Worm (Caenorhabditis elegans) whole organism, young adult: Measurements from ENCODE around the gene D1086.11.
"Not testable (repeated sequence)": the region's sequence is repeated elsewhere in the genome, so short reads cannot be mapped to it uniquely, and the experiment has no call there.

ENCODE experiments used
- F10E7.11 ChIP-seq: sonication (generic microtip); optimal IDR thresholded peaks from 2 replicates; lab custom pipeline; 2017; ENCODE audit warnings: mild to moderate bottlenecking, missing genetic modification characterization, moderate library complexity, missing compliant biosample characterization
- F22D6.2 ChIP-seq: sonication (generic microtip); optimal IDR thresholded peaks from 2 replicates; lab custom pipeline; 2016; ENCODE audit warnings: mild to moderate bottlenecking, missing genetic modification characterization, missing compliant biosample characterization
- F37B4.10 ChIP-seq: fragments of 200-800 bp; sonication (Bioruptor generic); IDR thresholded peaks from 2 replicates; pipeline ENCODE4 v1.3.6; 2022; ENCODE audit warnings: missing genetic modification characterization, missing compliant biosample characterization
- F52B5.7 ChIP-seq: sonication (generic microtip); optimal IDR thresholded peaks from 2 replicates; lab custom pipeline; 2016; ENCODE audit warnings: mild to moderate bottlenecking, missing genetic modification characterization, missing compliant biosample characterization
- F57A8.1 ChIP-seq: fragments of 200-800 bp; sonication (Bioruptor generic); optimal IDR thresholded peaks from 2 replicates; lab custom pipeline; 2018; ENCODE audit warnings: mild to moderate bottlenecking, missing genetic modification characterization, moderate library complexity, missing compliant biosample characterization
- K11D2.4 ChIP-seq: fragments of 200-800 bp; sonication (Bioruptor generic); IDR thresholded peaks from 2 replicates; pipeline ENCODE4 v1.3.6; 2022; ENCODE audit warnings: missing genetic modification reagents, missing genetic modification characterization, missing compliant biosample characterization
- Y53G8AR.9 ChIP-seq: fragments of 200-800 bp; sonication (Bioruptor generic); conservative IDR thresholded peaks from 2 replicates; pipeline ENCODE4 v1.3.6; 2022; ENCODE audit warnings: missing genetic modification reagents, missing genetic modification characterization, missing compliant biosample characterization
- Y67H2A.10 ChIP-seq: fragments of 200-800 bp; sonication (Bioruptor generic); conservative IDR thresholded peaks from 2 replicates; pipeline ENCODE4 v1.3.6; 2022; ENCODE audit warnings: missing genetic modification reagents, missing genetic modification characterization, missing compliant biosample characterization
- ZK185.1 ChIP-seq: sonication (generic microtip); optimal IDR thresholded peaks from 2 replicates; lab custom pipeline; 2016; ENCODE audit warnings: mild to moderate bottlenecking, missing genetic modification characterization, missing compliant biosample characterization; ENCODE audit not compliant: poor library complexity, severe bottlenecking
- aptf-2 ChIP-seq: fragments of 200-800 bp; sonication (Bioruptor generic); conservative IDR thresholded peaks from 2 replicates; pipeline ENCODE4 v1.3.6; 2022; ENCODE audit warnings: missing genetic modification reagents, missing genetic modification characterization, missing compliant biosample characterization
- atf-7 ChIP-seq: sonication (generic microtip); optimal IDR thresholded peaks from 2 replicates; lab custom pipeline; 2017; ENCODE audit warnings: mild to moderate bottlenecking, missing genetic modification characterization, missing compliant biosample characterization
- athp-1 ChIP-seq: sonication (generic microtip); optimal IDR thresholded peaks from 2 replicates; lab custom pipeline; 2017; ENCODE audit warnings: mild to moderate bottlenecking, missing genetic modification characterization, missing compliant biosample characterization
- attf-5 ChIP-seq: fragments of 200-800 bp; sonication (Bioruptor generic); optimal IDR thresholded peaks from 2 replicates; lab custom pipeline; 2018; ENCODE audit warnings: mild to moderate bottlenecking, missing genetic modification characterization, missing compliant biosample characterization
- attf-6 ChIP-seq: fragments of 200-800 bp; sonication (Bioruptor generic); IDR thresholded peaks from 2 replicates; pipeline ENCODE4 v1.3.6; 2022; ENCODE audit warnings: missing genetic modification reagents, missing genetic modification characterization, missing compliant biosample characterization
- bed-2 ChIP-seq: fragments of 200-800 bp; sonication (Bioruptor generic); IDR thresholded peaks from 2 replicates; pipeline ENCODE4 v1.3.6; 2022; ENCODE audit warnings: missing genetic modification reagents, missing genetic modification characterization, missing compliant biosample characterization
- cebp-1 ChIP-seq, 2 experiments: fragments of 200-800 bp in 1 of 2; sonication (Bioruptor generic) in 1 of 2; sonication (generic microtip) in 1 of 2; IDR thresholded peaks in 1 of 2; optimal IDR thresholded peaks in 1 of 2; 2 replicates each; pipeline versions ENCODE4 v1.3.6 to Lab custom; 2017 to 2022; ENCODE audit warnings: missing compliant biosample characterization in 2 of 2, missing genetic modification characterization in 2 of 2, mild to moderate bottlenecking in 1 of 2, missing genetic modification reagents in 1 of 2, moderate library complexity in 1 of 2
- ceh-100 ChIP-seq: fragments of 200-800 bp; sonication (Bioruptor generic); IDR thresholded peaks from 2 replicates; pipeline ENCODE4 v1.3.6; 2022; ENCODE audit warnings: missing genetic modification reagents, missing genetic modification characterization, missing compliant biosample characterization
- chd-7 ChIP-seq: sonication (generic microtip); optimal IDR thresholded peaks from 2 replicates; lab custom pipeline; 2016; ENCODE audit warnings: mild to moderate bottlenecking, missing genetic modification characterization, moderate library complexity, missing compliant biosample characterization
- egl-18 ChIP-seq: fragments of 200-800 bp; sonication (Bioruptor generic); IDR thresholded peaks from 2 replicates; pipeline ENCODE4 v1.3.6; 2022; ENCODE audit warnings: missing genetic modification reagents, missing genetic modification characterization, missing compliant biosample characterization
- egl-44 ChIP-seq: fragments of 200-800 bp; sonication (Bioruptor generic); IDR thresholded peaks from 2 replicates; pipeline ENCODE4 v1.3.6; 2022; ENCODE audit warnings: missing genetic modification reagents, missing genetic modification characterization, missing compliant biosample characterization
- egrh-3 ChIP-seq: fragments of 200-800 bp; sonication (Bioruptor generic); IDR thresholded peaks from 2 replicates; pipeline ENCODE4 v1.3.6; 2022; ENCODE audit warnings: missing genetic modification reagents, missing genetic modification characterization, missing compliant biosample characterization
- ets-4 ChIP-seq: fragments of 200-800 bp; sonication (Bioruptor generic); optimal IDR thresholded peaks from 2 replicates; lab custom pipeline; 2018; ENCODE audit warnings: mild to moderate bottlenecking, missing genetic modification characterization, missing compliant biosample characterization
- hmg-1.2 ChIP-seq: fragments of 200-800 bp; sonication (Bioruptor generic); IDR thresholded peaks from 2 replicates; pipeline ENCODE4 v1.3.6; 2022; ENCODE audit warnings: missing genetic modification reagents, missing genetic modification characterization, missing compliant biosample characterization
- hmg-20 ChIP-seq: fragments of 200-800 bp; sonication (Bioruptor generic); IDR thresholded peaks from 2 replicates; pipeline ENCODE4 v1.3.6; 2022; ENCODE audit warnings: missing genetic modification reagents, missing genetic modification characterization, missing compliant biosample characterization
- hsf-1 ChIP-seq: fragments of 200-800 bp; sonication (Bioruptor generic); IDR thresholded peaks from 2 replicates; pipeline ENCODE4 v1.3.6; 2022; ENCODE audit warnings: missing genetic modification reagents, missing genetic modification characterization, missing compliant biosample characterization
- lag-1 ChIP-seq: fragments of 200-800 bp; sonication (Bioruptor generic); IDR thresholded peaks from 2 replicates; pipeline ENCODE4 v1.3.6; 2022; ENCODE audit warnings: missing genetic modification reagents, missing genetic modification characterization, missing compliant biosample characterization
- lir-1 ChIP-seq: fragments of 200-800 bp; sonication (Bioruptor generic); conservative IDR thresholded peaks from 2 replicates; pipeline ENCODE4 v1.3.6; 2022; ENCODE audit warnings: missing genetic modification reagents, missing genetic modification characterization, missing compliant biosample characterization
- lsl-1 ChIP-seq: fragments of 200-800 bp; sonication (Bioruptor generic); optimal IDR thresholded peaks from 2 replicates; lab custom pipeline; 2018; ENCODE audit warnings: mild to moderate bottlenecking, missing genetic modification characterization, moderate library complexity, missing compliant biosample characterization
- madf-10 ChIP-seq: sonication (generic microtip); optimal IDR thresholded peaks from 2 replicates; lab custom pipeline; 2016; ENCODE audit warnings: mild to moderate bottlenecking, missing genetic modification characterization, missing compliant biosample characterization
- madf-3 ChIP-seq: fragments of 200-800 bp; sonication (Bioruptor generic); IDR thresholded peaks from 2 replicates; pipeline ENCODE4 v1.3.6; 2022; ENCODE audit warnings: missing genetic modification reagents, missing genetic modification characterization, missing compliant biosample characterization
- madf-8 ChIP-seq: fragments of 200-800 bp; sonication (Bioruptor generic); conservative IDR thresholded peaks from 2 replicates; pipeline ENCODE4 v1.3.6; 2022; ENCODE audit warnings: missing genetic modification reagents, missing genetic modification characterization, missing compliant biosample characterization
- nhr-120 ChIP-seq: fragments of 200-800 bp; sonication (Bioruptor generic); IDR thresholded peaks from 2 replicates; pipeline ENCODE4 v1.3.6; 2022; ENCODE audit warnings: missing genetic modification characterization, missing compliant biosample characterization
- nhr-80 ChIP-seq: sonication (generic microtip); optimal IDR thresholded peaks from 2 replicates; lab custom pipeline; 2016; ENCODE audit warnings: missing genetic modification characterization, missing compliant biosample characterization
- rec-8 ChIP-seq, 2 experiments: sonication (generic microtip); optimal IDR thresholded peaks; 2 replicates each; lab custom pipeline; 2016; ENCODE audit warnings: mild to moderate bottlenecking in 2 of 2, missing genetic modification characterization in 2 of 2, missing genetic modification reagents in 2 of 2, missing genotype in 2 of 2, missing biosample characterization in 1 of 2, missing compliant biosample characterization in 1 of 2, moderate library complexity in 1 of 2
- repo-1 ChIP-seq: sonication (generic microtip); optimal IDR thresholded peaks from 2 replicates; lab custom pipeline; 2017; ENCODE audit warnings: mild to moderate bottlenecking, missing genetic modification characterization, missing compliant biosample characterization
- sdz-38 ChIP-seq: sonication (generic microtip); optimal IDR thresholded peaks from 2 replicates; lab custom pipeline; 2016; ENCODE audit warnings: missing genotype, missing genetic modification characterization, missing compliant biosample characterization
- tbp1 ChIP-seq: fragments of 200-800 bp; sonication (Bioruptor generic); optimal IDR thresholded peaks from 2 replicates; lab custom pipeline; 2018; ENCODE audit warnings: mild to moderate bottlenecking, missing genetic modification characterization, missing compliant biosample characterization
- unc-130 ChIP-seq: sonication (generic microtip); optimal IDR thresholded peaks from 2 replicates; lab custom pipeline; 2016; ENCODE audit warnings: missing genetic modification reagents, missing genetic modification characterization, missing compliant biosample characterization
- zfh-2 ChIP-seq: fragments of 200-800 bp; sonication (Bioruptor generic); conservative IDR thresholded peaks from 2 replicates; pipeline ENCODE4 v1.3.6; 2022; ENCODE audit warnings: missing genetic modification reagents, missing genetic modification characterization, missing compliant biosample characterization
- zim-3 ChIP-seq: sonication (generic microtip); optimal IDR thresholded peaks from 2 replicates; lab custom pipeline; 2017; ENCODE audit warnings: mild to moderate bottlenecking, missing genetic modification characterization, moderate library complexity, missing compliant biosample characterization
- ztf-25 ChIP-seq: fragments of 200-800 bp; sonication (Bioruptor generic); IDR thresholded peaks from 2 replicates; pipeline ENCODE4 v1.3.6; 2022; ENCODE audit warnings: missing genetic modification reagents, missing genetic modification characterization, missing compliant biosample characterization
- ztf-26 ChIP-seq: sonication (generic microtip); optimal IDR thresholded peaks from 2 replicates; lab custom pipeline; 2017; ENCODE audit warnings: missing genetic modification characterization, missing compliant biosample characterization
- ztf-28 ChIP-seq: fragments of 200-800 bp; sonication (Bioruptor generic); IDR thresholded peaks from 2 replicates; pipeline ENCODE4 v1.3.6; 2022; ENCODE audit warnings: missing genetic modification reagents, missing genetic modification characterization, missing compliant biosample characterization
- ztf-3 ChIP-seq: fragments of 200-800 bp; sonication (Bioruptor generic); optimal IDR thresholded peaks from 2 replicates; lab custom pipeline; 2018; ENCODE audit warnings: mild to moderate bottlenecking, missing genetic modification characterization, missing compliant biosample characterization
- ztf-6 ChIP-seq: fragments of 200-800 bp; sonication (Bioruptor generic); IDR thresholded peaks from 2 replicates; pipeline ENCODE4 v1.3.6; 2022; ENCODE audit warnings: missing genetic modification reagents, missing genetic modification characterization, missing compliant biosample characterization

D1086.11 gene

ce11 chrV:14049274-14049673, 25.0 kb upstream of the D1086.11 start, which contains the start of gene F58D12.1:
F58D12.1 (plus strand) TSS chrV:14049574.
- TF ChIP-seq repo-1 (tag; lab: Kevin White, UChicago); sdz-38 (tag; lab: Kevin White, UChicago); ztf-28 (GFP tag; lab: Robert Waterston, UW): not testable (repeated sequence)

ce11 chrV:14055097-14055496, 19.2 kb upstream of the D1086.11 start:
- TF ChIP-seq ztf-6 (GFP tag; lab: Robert Waterston, UW) (peak; percentile 91), madf-10 (peak; percentile 88), lag-1 (GFP tag; lab: Robert Waterston, UW) (peak; percentile 97), ceh-100 (GFP tag; lab: Robert Waterston, UW) (peak; percentile 94), attf-6 (peak; percentile 58), atf-7 (tag; lab: Kevin White, UChicago) (peak; percentile 95), F22D6.2 (tag; lab: Kevin White, UChicago) (peak; percentile 86), ets-4 (GFP tag; lab: Kevin White, UChicago) (peak; percentile 41), attf-5 (peak; percentile 95), egl-18 (GFP tag; lab: Robert Waterston, UW) (peak; percentile 95), ztf-25 (GFP tag; lab: Robert Waterston, UW) (peak; percentile 77; the same call in 1 of the 2 replicates), Y67H2A.10 (GFP tag; lab: Robert Waterston, UW) (peak; percentile 90), hmg-1.2 (GFP tag; lab: Robert Waterston, UW) (peak; percentile 96), ztf-26 (tag; lab: Kevin White, UChicago) (peak; percentile 94), Y53G8AR.9 (GFP tag; lab: Robert Waterston, UW) (peak; percentile 97), madf-3 (GFP tag; lab: Robert Waterston, UW) (peak; percentile 94), madf-8 (GFP tag; lab: Robert Waterston, UW) (peak; percentile 67), repo-1 (tag; lab: Kevin White, UChicago) (peak; percentile 78), K11D2.4 (GFP tag; lab: Robert Waterston, UW) (peak; percentile 97), zfh-2 (peak; percentile 82), tbp1 (peak; percentile 68), ZK185.1 (tag; lab: Kevin White, UChicago) (peak; percentile 97), unc-130 (GFP tag; lab: Kevin White, UChicago) (peak; percentile 60), F52B5.7 (tag; lab: Kevin White, UChicago) (peak; percentile 73), athp-1 (tag; lab: Kevin White, UChicago) (peak; percentile 91), F10E7.11 (peak; percentile 47), lsl-1 (peak; percentile 29), nhr-80 (tag; lab: Kevin White, UChicago) (peak; percentile 75), hsf-1 (GFP tag; lab: Robert Waterston, UW) (peak; percentile 74), hmg-20 (GFP tag; lab: Robert Waterston, UW) (peak; percentile 91), nhr-120 (peak; percentile 83; the same call in 1 of the 2 replicates), F57A8.1 (GFP tag; lab: Kevin White, UChicago) (peak; percentile 34), egrh-3 (GFP tag; lab: Robert Waterston, UW) (peak; percentile 79; the same call in 1 of the 2 replicates), egl-44 (GFP tag; lab: Robert Waterston, UW) (peak; percentile 94), ztf-28 (GFP tag; lab: Robert Waterston, UW) (peak; percentile 91), bed-2 (peak; percentile 98), ztf-3 (GFP tag; lab: Kevin White, UChicago) (peak; percentile 73), chd-7 (tag; lab: Kevin White, UChicago) (peak; percentile 87), F37B4.10 (GFP tag; lab: Robert Waterston, UW) (peak; percentile 90; the same call in 1 of the 2 replicates), lir-1 (GFP tag; lab: Robert Waterston, UW) (peak; percentile 97), aptf-2 (GFP tag; lab: Robert Waterston, UW) (peak; percentile 91), rec-8 (tag; optimal IDR thresholded peaks at IDR 0.05; lab: Kevin White, UChicago) (peak; percentile 57 to 79), zim-3 (tag; lab: Kevin White, UChicago) (peak; percentile 89), cebp-1 (GFP tag; IDR thresholded peaks at IDR 0.05; lab: Robert Waterston, UW) (peak; percentile 87), cebp-1 (tag; optimal IDR thresholded peaks at IDR 0.05; lab: Kevin White, UChicago) (peak; percentile 87)
